Worm (Caenorhabditis elegans) whole organism, mixed stage, embryonic: ENCODE measurements around the gene unc-7.

ENCODE experiments used
- M03D4.4 ChIP-seq: sonication (generic microtip); optimal IDR thresholded peaks from 2 replicates; lab custom pipeline; 2017; ENCODE audit warnings: mild to moderate bottlenecking, missing genetic modification characterization, missing compliant biosample characterization
- ceh-39 ChIP-seq: fragments of 150-350 bp; optimal IDR thresholded peaks from 2 replicates; lab custom pipeline; 2014; ENCODE audit warnings: missing biosample characterization, missing genetic modification characterization
- lsy-2 ChIP-seq: fragments of 150-350 bp; optimal IDR thresholded peaks from 2 replicates; lab custom pipeline; 2014; ENCODE audit warnings: missing biosample characterization, missing genetic modification characterization
- nhr-12 ChIP-seq: fragments of 150-350 bp; optimal IDR thresholded peaks from 2 replicates; lab custom pipeline; 2014; ENCODE audit warnings: missing biosample characterization, missing genetic modification characterization
- unc-39 ChIP-seq: fragments of 150-350 bp; optimal IDR thresholded peaks from 2 replicates; lab custom pipeline; 2014; ENCODE audit warnings: missing biosample characterization, missing genetic modification characterization
- ztf-11 ChIP-seq: fragments of 150-350 bp; optimal IDR thresholded peaks from 2 replicates; lab custom pipeline; 2014; ENCODE audit warnings: missing biosample characterization, missing genetic modification characterization

DNA sequence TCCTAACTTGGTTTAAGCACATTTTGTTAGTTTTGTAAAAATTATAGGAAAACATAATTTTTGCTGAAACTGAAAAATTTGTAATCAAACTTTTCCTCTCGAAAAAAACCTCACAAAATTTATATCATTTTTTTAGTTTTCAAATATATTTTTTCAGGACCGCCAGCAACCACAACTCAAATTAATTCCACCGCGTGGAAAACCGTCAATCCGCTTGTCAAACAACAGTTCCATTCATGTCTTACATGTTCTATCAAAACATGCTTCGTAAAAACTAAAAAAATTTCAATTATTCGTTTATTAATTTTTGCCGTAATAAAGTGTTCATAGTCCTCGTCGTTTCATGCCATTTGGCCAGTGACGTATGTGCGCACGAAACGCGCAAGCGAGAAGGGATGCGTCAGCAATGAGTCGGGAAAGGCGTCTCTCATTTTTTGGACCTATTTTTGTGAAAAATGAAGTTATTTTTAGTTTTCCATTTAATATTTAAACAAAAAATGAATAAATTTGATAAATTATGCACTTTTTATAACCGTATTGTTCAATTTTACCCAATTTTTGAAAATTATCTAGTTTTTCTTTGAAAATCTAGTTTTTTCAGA, 25.9 kb upstream of the unc-7 start, which contains the start of gene ucr-2.2:
- TF ChIP-seq lsy-2 (tag; lab: Kevin White, UChicago) (peak; percentile 56), ceh-39 (tag; lab: Kevin White, UChicago) (no peak), M03D4.4 (tag; lab: Kevin White, UChicago) (peak; percentile 57), ztf-11 (tag; lab: Kevin White, UChicago) (no peak), nhr-12 (tag; lab: Kevin White, UChicago) (no peak), unc-39 (no peak)
